Worm (Caenorhabditis elegans) whole organism, early embryonic: ENCODE data around the gene srf-3.

Experiments
- F13C5.2 ChIP-seq: sonication (generic microtip); optimal IDR thresholded peaks from 2 replicates; lab custom pipeline; 2017; ENCODE audit warnings: mild to moderate bottlenecking, missing genetic modification characterization, inconsistent platforms, missing compliant biosample characterization
- aly-1 ChIP-seq: sonication (generic microtip); optimal IDR thresholded peaks from 2 replicates; lab custom pipeline; 2016; ENCODE audit warnings: missing genetic modification characterization, missing compliant biosample characterization
- ama-1 ChIP-seq: fragments of 150-350 bp; optimal IDR thresholded peaks from 2 replicates; lab custom pipeline; 2014
- ceh-36 ChIP-seq: sonication (generic microtip); optimal IDR thresholded peaks from 2 replicates; lab custom pipeline; 2016; ENCODE audit warnings: missing genetic modification characterization, inconsistent platforms, missing compliant biosample characterization
- ets-7 ChIP-seq: sonication (generic microtip); optimal IDR thresholded peaks from 2 replicates; lab custom pipeline; 2016; ENCODE audit warnings: missing genotype, missing genetic modification characterization, missing compliant biosample characterization
- flt-1 ChIP-seq: fragments of 200-800 bp; sonication (Bioruptor generic); IDR thresholded peaks from 2 replicates; pipeline ENCODE4 v1.3.6; 2022; ENCODE audit warnings: missing genetic modification characterization, missing compliant biosample characterization
- hmg-4 ChIP-seq: fragments of 200-800 bp; sonication (Bioruptor generic); optimal IDR thresholded peaks from 2 replicates; lab custom pipeline; 2018; ENCODE audit warnings: mild to moderate bottlenecking, missing genetic modification characterization, missing compliant biosample characterization
- hnd-1 ChIP-seq: sonication (generic microtip); optimal IDR thresholded peaks from 2 replicates; lab custom pipeline; 2016; ENCODE audit warnings: missing genetic modification characterization, missing compliant biosample characterization
- pes-1 ChIP-seq: fragments of 200-800 bp; sonication (Bioruptor generic); IDR thresholded peaks from 2 replicates; pipeline ENCODE4 v1.3.6; 2022; ENCODE audit warnings: missing genetic modification reagents, missing genetic modification characterization, missing compliant biosample characterization
- scrt-1 ChIP-seq: fragments of 200-800 bp; sonication (Bioruptor generic); IDR thresholded peaks from 2 replicates; pipeline ENCODE4 v1.3.6; 2022; ENCODE audit warnings: missing genetic modification characterization, missing compliant biosample characterization
- tbx-11 ChIP-seq: fragments of 200-800 bp; sonication (Bioruptor generic); IDR thresholded peaks from 2 replicates; pipeline ENCODE4 v1.3.6; 2022; ENCODE audit warnings: missing genetic modification characterization, missing compliant biosample characterization
- tbx-37 ChIP-seq: fragments of 200-800 bp; sonication (Bioruptor generic); conservative IDR thresholded peaks from 2 replicates; pipeline ENCODE4 v1.3.6; 2022; ENCODE audit warnings: missing genetic modification reagents, missing genetic modification characterization, missing compliant biosample characterization
- tra-4 ChIP-seq: sonication (generic microtip); optimal IDR thresholded peaks from 2 replicates; lab custom pipeline; 2017; ENCODE audit warnings: missing genetic modification characterization, missing compliant biosample characterization

ce11 chrIV:12903687-12904086, 54.4 kb downstream of the srf-3 start:
- TF ChIP-seq ama-1 (lab: Kevin White, UChicago), result no peak
- TF ChIP-seq aly-1, result no peak
- TF ChIP-seq F13C5.2 (tag; lab: Kevin White, UChicago), result no peak
- TF ChIP-seq tbx-11 (GFP tag; lab: Robert Waterston, UW), result no peak
- TF ChIP-seq tra-4 (tag; lab: Kevin White, UChicago), result no peak
- no peak for TF ChIP-seq pes-1 (GFP tag; lab: Robert Waterston, UW)
- TF ChIP-seq flt-1 (GFP tag; lab: Robert Waterston, UW), result no peak
- no peak for TF ChIP-seq tbx-37 (GFP tag; lab: Robert Waterston, UW)
- TF ChIP-seq scrt-1, result no peak
- TF ChIP-seq hnd-1 (tag; lab: Kevin White, UChicago), result no peak
- TF ChIP-seq ets-7, result no peak
- TF ChIP-seq hmg-4 (GFP tag; lab: Kevin White, UChicago), result no peak
- no peak for TF ChIP-seq ceh-36 (tag; lab: Kevin White, UChicago)
